Worm (Caenorhabditis elegans) whole organism, L4 larva: ENCODE data around the gene Y61A9LA.10.

ENCODE experiments used
- attf-4 ChIP-seq: sonication (generic microtip); optimal IDR thresholded peaks from 3 replicates; lab custom pipeline; 2017; ENCODE audit warnings: missing biosample characterization, missing genetic modification characterization
- ceh-28 ChIP-seq: fragments of 150-350 bp; optimal IDR thresholded peaks from 2 replicates; lab custom pipeline; 2014; ENCODE audit warnings: missing biosample characterization, missing genetic modification reagents, missing genetic modification characterization
- lir-3 ChIP-seq: sonication (generic microtip); optimal IDR thresholded peaks from 2 replicates; lab custom pipeline; 2016; ENCODE audit warnings: mild to moderate bottlenecking, missing genetic modification characterization, missing compliant biosample characterization
- madf-9 ChIP-seq: fragments of 200-800 bp; sonication (Bioruptor generic); conservative IDR thresholded peaks from 2 replicates; pipeline ENCODE4 v1.3.6; 2022; ENCODE audit warnings: missing genetic modification reagents, missing genetic modification characterization, missing compliant biosample characterization
- mxl-3 ChIP-seq: fragments of 200-800 bp; sonication (Bioruptor generic); optimal IDR thresholded peaks from 2 replicates; lab custom pipeline; 2018; ENCODE audit warnings: mild to moderate bottlenecking, missing genetic modification characterization, missing compliant biosample characterization
- nhr-237 ChIP-seq: sonication (generic microtip); optimal IDR thresholded peaks from 2 replicates; lab custom pipeline; 2017; ENCODE audit warnings: missing biosample characterization, missing genetic modification characterization
- snpc-1.2 ChIP-seq: fragments of 200-800 bp; sonication (Bioruptor generic); IDR thresholded peaks from 2 replicates; pipeline ENCODE4 v1.3.6; 2022; ENCODE audit warnings: missing genetic modification reagents, missing genetic modification characterization, missing compliant biosample characterization
- spr-1 ChIP-seq: sonication (generic microtip); optimal IDR thresholded peaks from 2 replicates; lab custom pipeline; 2016; ENCODE audit warnings: mild to moderate bottlenecking, missing genetic modification characterization, missing compliant biosample characterization
- unc-62 ChIP-seq, 3 experiments: fragments of 150-350 bp in 1 of 3; sonication (generic microtip); optimal IDR thresholded peaks in 2 of 3; peaks in 1 of 3; 1 replicate in 1 of 3; 2 replicates in 2 of 3; lab custom pipeline; 2014 to 2017; ENCODE audit warnings: missing biosample characterization in 3 of 3, missing genetic modification characterization in 3 of 3, missing genetic modification reagents in 3 of 3, missing genotype in 1 of 3

DNA sequence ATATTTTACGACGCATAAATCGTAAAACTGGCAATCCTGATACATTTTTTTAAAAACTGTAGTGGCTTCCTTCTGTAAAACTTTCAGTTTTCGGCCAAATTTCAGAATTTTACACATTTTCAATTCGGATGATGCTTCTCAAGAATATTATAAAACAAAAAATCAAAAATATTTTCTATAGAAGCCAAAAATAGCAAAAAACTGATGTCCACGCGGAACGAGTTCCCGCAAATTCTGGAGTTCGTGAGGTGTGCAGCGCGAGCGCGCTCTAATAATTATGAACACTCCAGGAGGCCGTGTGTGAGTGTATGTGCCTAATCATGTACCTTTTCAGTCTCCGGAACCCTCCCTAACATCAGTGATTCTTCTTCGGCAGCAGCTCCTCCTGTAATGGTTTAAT is 1.6 kb upstream of the Y61A9LA.10 start, which contains the start of gene sumv-2:
- TF ChIP-seq mxl-3 (GFP tag; lab: Kevin White, UChicago) (no peak), spr-1 (tag; lab: Kevin White, UChicago) (no peak), snpc-1.2 (GFP tag; lab: Robert Waterston, UW) (no peak), attf-4 (tag; lab: Kevin White, UChicago) (no peak), unc-62 (GFP tag; optimal IDR thresholded peaks at IDR 0.05 in 1 of 2; lab: Kevin White, UChicago) (no peak), unc-62 (tag; optimal IDR thresholded peaks at IDR 0.05; lab: Kevin White, UChicago) (no peak), nhr-237 (no peak), madf-9 (GFP tag; lab: Robert Waterston, UW) (no peak), ceh-28 (tag; lab: Kevin White, UChicago) (no peak), lir-3 (no peak)
